Fruit fly (Drosophila melanogaster) whole organism, embryonic: ENCODE results near the gene witty.

ENCODE experiments used
- Atf3 ChIP-seq: fragments of 200-800 bp; sonication (Bioruptor generic); optimal IDR thresholded peaks from 3 replicates; lab custom pipeline; 2016; ENCODE audit warnings: missing biosample characterization, missing genetic modification characterization
- Bgb ChIP-seq: fragments of 200-800 bp; sonication (Bioruptor generic); IDR thresholded peaks from 2 replicates; pipeline ENCODE4 v1.3.6; 2022; ENCODE audit warnings: missing biosample characterization, missing genetic modification characterization; ENCODE audit not compliant: partially characterized antibody
- CG1024 ChIP-seq: fragments of 200-800 bp; sonication (Bioruptor generic); IDR thresholded peaks from 2 replicates; pipeline ENCODE4 v1.3.6; 2022; ENCODE audit warnings: missing biosample characterization, missing genetic modification characterization
- CG11093 ChIP-seq: fragments of 200-800 bp; sonication (Bioruptor generic); IDR thresholded peaks from 3 replicates; pipeline ENCODE4 v1.3.6; 2022; ENCODE audit warnings: missing biosample characterization, missing genetic modification characterization
- CG11247 ChIP-seq: fragments of 200-800 bp; sonication (Bioruptor generic); IDR thresholded peaks from 2 replicates; pipeline ENCODE4 v1.3.6; 2022; ENCODE audit warnings: missing biosample characterization, missing genetic modification characterization
- CG11456 ChIP-seq: fragments of 200-800 bp; sonication (Bioruptor generic); IDR thresholded peaks from 3 replicates; pipeline ENCODE4 v1.3.6; 2022; ENCODE audit warnings: missing biosample characterization, missing genetic modification characterization
- CG11504 ChIP-seq: fragments of 200-800 bp; sonication (Bioruptor generic); optimal IDR thresholded peaks from 3 replicates; lab custom pipeline; 2019; ENCODE audit warnings: missing biosample characterization, mild to moderate bottlenecking, missing genetic modification characterization, moderate library complexity
- CG11560 ChIP-seq: fragments of 200-800 bp; sonication (Bioruptor generic); IDR thresholded peaks from 3 replicates; pipeline ENCODE4 v1.3.6; 2022; ENCODE audit warnings: missing biosample characterization, missing genetic modification characterization
- CG12744 ChIP-seq: fragments of 200-800 bp; sonication (Bioruptor generic); optimal IDR thresholded peaks from 2 replicates; lab custom pipeline; 2016; ENCODE audit warnings: missing biosample characterization, missing genetic modification characterization
- CG13287 ChIP-seq: fragments of 200-800 bp; sonication (Bioruptor generic); IDR thresholded peaks from 2 replicates; pipeline ENCODE4 v1.3.6; 2022; ENCODE audit warnings: missing biosample characterization, missing genetic modification characterization; ENCODE audit not compliant: partially characterized antibody
- CG13296 ChIP-seq: fragments of 200-800 bp; sonication (Bioruptor generic); optimal IDR thresholded peaks from 3 replicates; lab custom pipeline; 2018; ENCODE audit warnings: missing biosample characterization, mild to moderate bottlenecking, missing genetic modification characterization
- CG13424 ChIP-seq: fragments of 200-800 bp; sonication (Bioruptor generic); optimal IDR thresholded peaks from 2 replicates; lab custom pipeline; 2019; ENCODE audit warnings: missing biosample characterization, mild to moderate bottlenecking, missing genetic modification characterization, moderate library complexity
- CG14965 ChIP-seq: fragments of 200-800 bp; sonication (Bioruptor generic); optimal IDR thresholded peaks from 2 replicates; lab custom pipeline; 2016; ENCODE audit warnings: missing biosample characterization, missing genetic modification characterization, borderline replicate concordance
- CG15696 ChIP-seq: fragments of 200-800 bp; sonication (Bioruptor generic); optimal IDR thresholded peaks from 2 replicates; lab custom pipeline; 2019; ENCODE audit warnings: missing biosample characterization, mild to moderate bottlenecking, missing genetic modification characterization, moderate library complexity
- CG1602 ChIP-seq: fragments of 200-800 bp; sonication (Bioruptor generic); optimal IDR thresholded peaks from 3 replicates; lab custom pipeline; 2016; ENCODE audit warnings: missing biosample characterization, missing genetic modification characterization
- CG16863 ChIP-seq: fragments of 200-800 bp; sonication (Bioruptor generic); optimal IDR thresholded peaks from 3 replicates; lab custom pipeline; 2016; ENCODE audit warnings: missing biosample characterization, missing genetic modification characterization
- CG17568 ChIP-seq: fragments of 200-800 bp; sonication (Bioruptor generic); optimal IDR thresholded peaks from 2 replicates; lab custom pipeline; 2018; ENCODE audit warnings: missing biosample characterization, mild to moderate bottlenecking, missing genetic modification characterization, moderate library complexity
- CG1792 ChIP-seq: fragments of 200-800 bp; sonication (Bioruptor generic); optimal IDR thresholded peaks from 2 replicates; lab custom pipeline; 2016; ENCODE audit warnings: missing biosample characterization, missing genetic modification characterization
- CG2875 ChIP-seq: fragments of 200-800 bp; sonication (Bioruptor generic); optimal IDR thresholded peaks from 2 replicates; lab custom pipeline; 2017; ENCODE audit warnings: missing biosample characterization, mild to moderate bottlenecking, missing genetic modification characterization, missing genetic modification reagents
- CG33557 ChIP-seq: fragments of 200-800 bp; sonication (Bioruptor generic); optimal IDR thresholded peaks from 2 replicates; lab custom pipeline; 2019; ENCODE audit warnings: missing biosample characterization, mild to moderate bottlenecking, missing genetic modification characterization, moderate library complexity
- CG34376 ChIP-seq: fragments of 200-800 bp; sonication (Bioruptor generic); optimal IDR thresholded peaks from 2 replicates; lab custom pipeline; 2018; ENCODE audit warnings: missing biosample characterization, mild to moderate bottlenecking, missing genetic modification characterization
- CG3995 ChIP-seq: fragments of 200-800 bp; sonication (Bioruptor generic); optimal IDR thresholded peaks from 3 replicates; lab custom pipeline; 2016; ENCODE audit warnings: missing biosample characterization, missing genetic modification characterization
- CG5245 ChIP-seq: fragments of 200-800 bp; sonication (Bioruptor generic); optimal IDR thresholded peaks from 3 replicates; lab custom pipeline; 2016; ENCODE audit warnings: missing biosample characterization, missing genetic modification characterization
- CG6254 ChIP-seq: fragments of 200-800 bp; sonication (Bioruptor generic); optimal IDR thresholded peaks from 3 replicates; lab custom pipeline; 2017; ENCODE audit warnings: mild to moderate bottlenecking, missing biosample characterization, missing genetic modification reagents, missing genetic modification characterization
- CG8478 ChIP-seq: fragments of >200 bp; optimal IDR thresholded peaks from 2 replicates; lab custom pipeline; 2018
- CG8765 ChIP-seq: fragments of 200-800 bp; sonication (Bioruptor generic); IDR thresholded peaks from 2 replicates; pipeline ENCODE4 v1.3.6; 2022; ENCODE audit warnings: missing biosample characterization, missing genetic modification characterization
- Camta ChIP-seq: fragments of 200-800 bp; sonication (Bioruptor generic); optimal IDR thresholded peaks from 2 replicates; lab custom pipeline; 2016; ENCODE audit warnings: missing biosample characterization, missing genetic modification characterization
- Dad ChIP-seq: fragments of 200-800 bp; sonication (Bioruptor generic); optimal IDR thresholded peaks from 3 replicates; lab custom pipeline; 2016; ENCODE audit warnings: missing biosample characterization, missing genetic modification characterization
- Gug ChIP-seq: fragments of 200-800 bp; sonication (Bioruptor generic); IDR thresholded peaks from 4 replicates; pipeline ENCODE4 v1.3.6; 2022; ENCODE audit warnings: missing biosample characterization, missing genetic modification characterization
- H15 ChIP-seq: fragments of 200-800 bp; sonication (Bioruptor generic); IDR thresholded peaks from 3 replicates; pipeline ENCODE4 v1.3.6; 2022; ENCODE audit warnings: missing biosample characterization, missing genetic modification characterization
- Hmr ChIP-seq: fragments of 200-800 bp; sonication (Bioruptor generic); optimal IDR thresholded peaks from 3 replicates; lab custom pipeline; 2017; ENCODE audit warnings: mild to moderate bottlenecking, missing biosample characterization, missing genetic modification reagents, missing genetic modification characterization
- NK7.1 ChIP-seq: fragments of 200-800 bp; sonication (Bioruptor generic); optimal IDR thresholded peaks from 3 replicates; lab custom pipeline; 2016; ENCODE audit warnings: missing biosample characterization, missing genetic modification characterization
- Nf-YA ChIP-seq: fragments of 200-800 bp; sonication (Bioruptor generic); IDR thresholded peaks from 2 replicates; pipeline ENCODE4 v1.3.6; 2022; ENCODE audit warnings: missing biosample characterization, missing genetic modification characterization
- Side ChIP-seq: fragments of 200-800 bp; sonication (Bioruptor generic); optimal IDR thresholded peaks from 2 replicates; lab custom pipeline; 2016; ENCODE audit warnings: missing biosample characterization, missing genetic modification characterization
- Xbp1 ChIP-seq: fragments of 200-800 bp; sonication (Bioruptor generic); optimal IDR thresholded peaks from 3 replicates; lab custom pipeline; 2016; ENCODE audit warnings: missing biosample characterization, mild to moderate bottlenecking, missing genetic modification characterization
- az2 ChIP-seq: fragments of 200-800 bp; sonication (Bioruptor generic); optimal IDR thresholded peaks from 3 replicates; lab custom pipeline; 2016; ENCODE audit warnings: missing biosample characterization, missing genetic modification characterization
- bab2 ChIP-seq: fragments of 200-800 bp; sonication (Bioruptor generic); optimal IDR thresholded peaks from 2 replicates; lab custom pipeline; 2016; ENCODE audit warnings: missing biosample characterization, missing genetic modification characterization
- cad ChIP-seq: fragments of >200 bp; optimal IDR thresholded peaks from 2 replicates; lab custom pipeline; 2017; ENCODE audit warnings: missing biosample characterization, missing genetic modification characterization
- chif ChIP-seq, 2 experiments: fragments of 200-800 bp; sonication (Bioruptor generic); optimal IDR thresholded peaks; 3 replicates each; lab custom pipeline; 2016; ENCODE audit warnings: missing biosample characterization in 2 of 2, missing genetic modification characterization in 2 of 2
- chn ChIP-seq: fragments of 200-800 bp; sonication (Bioruptor generic); optimal IDR thresholded peaks from 2 replicates; lab custom pipeline; 2016; ENCODE audit warnings: missing biosample characterization, missing genetic modification characterization
- crol ChIP-seq: fragments of 200-800 bp; sonication (Bioruptor generic); IDR thresholded peaks from 2 replicates; pipeline ENCODE4 v1.3.6; 2022; ENCODE audit warnings: missing biosample characterization, missing genetic modification characterization
- crp ChIP-seq, 2 experiments: fragments of 200-800 bp; sonication (Bioruptor generic); optimal IDR thresholded peaks; 2 replicates in 1 of 2; 3 replicates in 1 of 2; lab custom pipeline; 2017; ENCODE audit warnings: missing biosample characterization in 2 of 2, missing genetic modification characterization in 2 of 2, mild to moderate bottlenecking in 1 of 2, moderate library complexity in 1 of 2
- dimm ChIP-seq: fragments of 200-800 bp; sonication (Bioruptor generic); IDR thresholded peaks from 2 replicates; pipeline ENCODE4 v1.3.6; 2022; ENCODE audit warnings: missing biosample characterization, missing genetic modification characterization
- grau ChIP-seq: fragments of 200-800 bp; optimal IDR thresholded peaks from 3 replicates; lab custom pipeline; 2019; ENCODE audit warnings: missing biosample characterization, mild to moderate bottlenecking, missing genetic modification characterization, moderate library complexity
- ind ChIP-seq: fragments of 200-800 bp; sonication (Bioruptor generic); optimal IDR thresholded peaks from 3 replicates; lab custom pipeline; 2016; ENCODE audit warnings: missing biosample characterization, missing genetic modification characterization
- pros ChIP-seq: fragments of 200-800 bp; sonication (Bioruptor generic); optimal IDR thresholded peaks from 3 replicates; lab custom pipeline; 2019; ENCODE audit warnings: missing biosample characterization, mild to moderate bottlenecking, missing genetic modification characterization, moderate library complexity
- ranshi ChIP-seq: fragments of 200-800 bp; sonication (Bioruptor generic); IDR thresholded peaks from 2 replicates; pipeline ENCODE4 v1.3.6; 2022; ENCODE audit warnings: missing biosample characterization, missing genetic modification characterization
- sens ChIP-seq: fragments of 200-800 bp; sonication (Bioruptor generic); peaks from one replicate; lab custom pipeline; 2016; ENCODE audit warnings: missing biosample characterization, missing genetic modification characterization
- slou ChIP-seq: fragments of 200-800 bp; sonication (Bioruptor generic); optimal IDR thresholded peaks from 3 replicates; lab custom pipeline; 2016; ENCODE audit warnings: missing biosample characterization, missing genetic modification characterization
- sna ChIP-seq: fragments of 200-800 bp; sonication (Bioruptor generic); IDR thresholded peaks from 2 replicates; pipeline ENCODE4 v1.3.6; 2022; ENCODE audit warnings: missing biosample characterization, missing genetic modification characterization; ENCODE audit not compliant: partially characterized antibody
- so ChIP-seq: fragments of 200-800 bp; sonication (Bioruptor generic); IDR thresholded peaks from 3 replicates; pipeline ENCODE4 v1.3.6; 2022; ENCODE audit warnings: missing biosample characterization, missing genetic modification characterization

Gene witty

DNA sequence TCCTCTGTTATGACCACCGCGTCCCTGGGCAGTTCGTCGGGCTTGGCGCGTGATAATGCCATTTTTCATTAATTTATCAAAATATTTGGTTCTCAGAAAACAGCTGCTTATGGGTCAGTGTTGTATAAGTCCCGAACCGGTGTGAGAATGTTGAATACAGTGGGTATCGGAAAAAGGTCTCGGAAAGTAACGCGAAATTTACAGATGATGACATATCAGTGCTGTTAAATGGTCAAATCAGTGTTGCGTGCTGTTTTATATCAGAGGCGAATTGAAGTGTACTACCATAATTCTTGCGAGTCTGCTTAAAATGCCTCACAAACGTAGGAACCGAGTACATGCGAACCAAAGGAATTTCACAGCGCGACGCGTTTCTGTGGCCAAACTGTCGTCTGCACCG is 44.6 kb downstream of the witty start, which contains the start of the genes CG13392 and Rcd4 (continued):
- no peak for TF ChIP-seq CG17568 (GFP tag; lab: Kevin White, UChicago)
- peak; percentile 66 for TF ChIP-seq CG16863
- 0 out of 2 replicates have a peak, but pooled peaks have one; percentile 30 for TF ChIP-seq CG8765 (GFP tag; lab: Robert Waterston, UW)
- TF ChIP-seq slou = peak; percentile 10
- 0 out of 2 replicates have a peak, but pooled peaks have one; percentile 16 for TF ChIP-seq CG1024 (GFP tag; lab: Robert Waterston, UW)
- TF ChIP-seq crp (GFP tag; optimal IDR thresholded peaks at IDR 0.05; lab: Kevin White, UChicago) = peak; percentile 60 to 91
- TF ChIP-seq az2 (GFP tag; lab: Kevin White, UChicago) = peak; percentile 53
- TF ChIP-seq CG13287 (GFP tag; lab: Robert Waterston, UW) = peak; percentile 80
- peak; percentile 80 for TF ChIP-seq Side (GFP tag; lab: Kevin White, UChicago)
- TF ChIP-seq CG15696 = no peak
- peak; percentile 67 for TF ChIP-seq ranshi (GFP tag; lab: Robert Waterston, UW)
- TF ChIP-seq so (GFP tag; lab: Robert Waterston, UW) = no peak
- TF ChIP-seq Hmr (GFP tag; lab: Kevin White, UChicago) = peak; percentile 78
- no peak for TF ChIP-seq CG8478 (lab: Kevin White, UChicago)
- TF ChIP-seq CG11504 (tag; lab: Kevin White, UChicago) = peak; percentile 46
- TF ChIP-seq pros (GFP tag; lab: Kevin White, UChicago) = no peak
- TF ChIP-seq CG14965 (GFP tag; lab: Kevin White, UChicago) = no peak
- peak; percentile 59 for TF ChIP-seq Camta (GFP tag; lab: Kevin White, UChicago)
- no peak for TF ChIP-seq CG11560 (tag; lab: Robert Waterston, UW)
- peak; percentile 44 for TF ChIP-seq CG12744
- TF ChIP-seq CG11093 (GFP tag; lab: Robert Waterston, UW) = no peak
- peak; percentile 56; the same call in 1 of the 3 replicates for TF ChIP-seq H15 (GFP tag; lab: Robert Waterston, UW)
- peak; percentile 59 for TF ChIP-seq Atf3
- peak; percentile 23 for TF ChIP-seq NK7.1 (GFP tag; lab: Kevin White, UChicago)
- TF ChIP-seq CG11456 = peak; percentile 78
- TF ChIP-seq Bgb (GFP tag; lab: Robert Waterston, UW) = peak; percentile 72
- TF ChIP-seq Gug (GFP tag; lab: Robert Waterston, UW) = peak; percentile 48; the same call in 1 of the 4 replicates
- TF ChIP-seq CG13424 (tag; lab: Kevin White, UChicago) = peak; percentile 26
- peak; percentile 76 for TF ChIP-seq bab2
- TF ChIP-seq crol = no peak
- peak; percentile 66 for TF ChIP-seq CG3995 (GFP tag; lab: Kevin White, UChicago)
- TF ChIP-seq CG1602 (GFP tag; lab: Kevin White, UChicago) = peak; percentile 7
- TF ChIP-seq dimm (GFP tag; lab: Robert Waterston, UW) = no peak
- peak; percentile 5 for TF ChIP-seq CG33557 (GFP tag; lab: Kevin White, UChicago)
- TF ChIP-seq cad (GFP tag; lab: Kevin White, UChicago) = no peak
- TF ChIP-seq grau (tag; lab: Kevin White, UChicago) = peak; percentile 94
- peak; percentile 66 for TF ChIP-seq CG34376 (GFP tag; lab: Kevin White, UChicago)
- peak; percentile 41 for TF ChIP-seq CG13296 (GFP tag; lab: Kevin White, UChicago)
- TF ChIP-seq sens (GFP tag; lab: Kevin White, UChicago) = peak; percentile 91
- TF ChIP-seq CG1792 (GFP tag; lab: Kevin White, UChicago) = peak; percentile 49
- peak; percentile 50 for TF ChIP-seq chn (GFP tag; lab: Kevin White, UChicago)
- peak; percentile 10 for TF ChIP-seq CG2875 (GFP tag; lab: Kevin White, UChicago)
- peak; percentile 24 for TF ChIP-seq CG6254 (GFP tag; lab: Kevin White, UChicago)
- peak; percentile 47 to 65 for TF ChIP-seq chif (GFP tag; optimal IDR thresholded peaks at IDR 0.05; lab: Kevin White, UChicago)
- peak; percentile 69 for TF ChIP-seq CG11247 (GFP tag; lab: Robert Waterston, UW)
- TF ChIP-seq Dad (GFP tag; lab: Kevin White, UChicago) = peak; percentile 76
- TF ChIP-seq Nf-YA = no peak
- TF ChIP-seq Xbp1 (GFP tag; lab: Kevin White, UChicago) = peak; percentile 65
- peak; percentile 71; the same call in 1 of the 2 replicates for TF ChIP-seq sna (GFP tag; lab: Robert Waterston, UW)
- TF ChIP-seq ind = peak; percentile 68
- TF ChIP-seq CG5245 = peak; percentile 40
